Worm (Caenorhabditis elegans): ENCODE data around the gene sdz-33.

ce11 chrIII:11951111-11951510, 43.8 kb downstream of the sdz-33 start:
- TF ChIP-seq ceh-82 (tag; optimal IDR thresholded peaks at IDR 0.05) (no peak), nhr-23 (tag; optimal IDR thresholded peaks at IDR 0.05) (no peak), ceh-16 (tag; optimal IDR thresholded peaks at IDR 0.05) (no peak), nhr-25 (tag; optimal IDR thresholded peaks at IDR 0.05) (no peak), mdl-1 (tag; optimal IDR thresholded peaks at IDR 0.05) (no peak), nhr-77 (tag; optimal IDR thresholded peaks at IDR 0.05) (no peak), unc-62 (GFP tag; optimal IDR thresholded peaks at IDR 0.05) (no peak), zag-1 (tag; optimal IDR thresholded peaks at IDR 0.05) (no peak), fos-1 (tag; optimal IDR thresholded peaks at IDR 0.05) (no peak), dmd-4 (tag; optimal IDR thresholded peaks at IDR 0.05) (no peak), ZK546.5 (tag; optimal IDR thresholded peaks at IDR 0.05) (no peak)
